Worm (Caenorhabditis elegans): ENCODE data around the gene CD4.11.

CD4.11 gene

DNA sequence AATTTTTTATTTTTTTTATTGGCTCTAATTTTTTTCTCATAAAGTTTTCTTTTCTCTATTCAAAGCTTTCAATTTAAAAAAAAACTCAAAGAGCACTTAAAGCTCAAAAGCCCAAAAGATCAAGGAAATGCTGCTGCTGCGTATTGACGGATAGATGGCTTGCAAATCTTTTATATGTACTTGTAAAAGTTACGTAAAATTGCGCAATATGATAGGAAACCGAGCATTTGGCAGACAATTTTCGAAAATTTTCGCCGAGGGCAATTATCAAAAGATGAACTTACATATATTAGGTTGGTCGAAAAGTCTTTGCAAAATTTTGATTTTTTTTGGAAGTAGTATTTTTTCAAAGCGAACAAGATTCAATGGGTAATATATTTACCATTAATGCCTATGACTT, 36.4 kb upstream of the CD4.11 start:
- TF ChIP-seq ceh-27 (GFP tag; optimal IDR thresholded peaks at IDR 0.05) (no peak), mel-28 (tag; optimal IDR thresholded peaks at IDR 0.05; ENCODE audit: borderline replicate concordance) (no peak)

DNA sequence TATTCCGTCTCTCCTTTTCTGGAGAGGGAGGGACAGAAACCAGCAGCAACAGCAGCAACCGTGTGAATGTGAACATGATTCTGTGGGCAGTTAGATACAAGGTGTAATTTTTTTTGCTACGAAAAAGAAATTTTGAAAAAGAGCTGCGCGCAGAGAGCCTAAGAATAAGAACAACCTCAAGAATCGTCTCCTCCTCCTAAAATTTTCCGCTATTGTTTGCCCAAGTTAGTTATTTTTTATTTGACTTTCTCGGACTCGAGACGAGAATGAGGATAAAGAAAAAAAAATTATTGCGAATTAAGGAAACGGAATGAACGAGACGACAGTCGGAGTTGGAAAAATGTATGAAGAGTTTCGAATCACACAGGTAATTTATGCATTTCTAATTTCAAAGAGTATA, 26.3 kb upstream of the CD4.11 start, which contains the start of gene glb-5:
Gene glb-5 (plus strand): TSS at position 301 of the 400 bp plus-strand sequence.
- TF ChIP-seq rpc-1 (optimal IDR thresholded peaks at IDR 0.05) (no peak), rpc-1 (tag; optimal IDR thresholded peaks at IDR 0.05) (no peak), hlh-26 (GFP tag; conservative IDR thresholded peaks at IDR 0.05) (no peak), somi-1 (GFP tag; optimal IDR thresholded peaks at IDR 0.05) (no peak), fkh-3 (tag; optimal IDR thresholded peaks at IDR 0.05) (no peak), B0336.3 (GFP tag; IDR thresholded peaks at IDR 0.05) (no peak), nfya-2 (GFP tag; IDR thresholded peaks at IDR 0.05) (no peak), C06A6.2 (GFP tag; conservative IDR thresholded peaks at IDR 0.05) (no peak), let-526 (GFP tag; IDR thresholded peaks at IDR 0.05) (no peak), ztf-18 (tag; optimal IDR thresholded peaks at IDR 0.05) (no peak), F39B2.1 (GFP tag; IDR thresholded peaks at IDR 0.05) (no peak), Y79H2A.3 (GFP tag; conservative IDR thresholded peaks at IDR 0.05) (no peak), nfya-1 (tag; optimal IDR thresholded peaks at IDR 0.05; ENCODE audit: borderline replicate concordance, insufficient read depth) (no peak), ceh-58 (GFP tag; IDR thresholded peaks at IDR 0.05) (no peak)

DNA sequence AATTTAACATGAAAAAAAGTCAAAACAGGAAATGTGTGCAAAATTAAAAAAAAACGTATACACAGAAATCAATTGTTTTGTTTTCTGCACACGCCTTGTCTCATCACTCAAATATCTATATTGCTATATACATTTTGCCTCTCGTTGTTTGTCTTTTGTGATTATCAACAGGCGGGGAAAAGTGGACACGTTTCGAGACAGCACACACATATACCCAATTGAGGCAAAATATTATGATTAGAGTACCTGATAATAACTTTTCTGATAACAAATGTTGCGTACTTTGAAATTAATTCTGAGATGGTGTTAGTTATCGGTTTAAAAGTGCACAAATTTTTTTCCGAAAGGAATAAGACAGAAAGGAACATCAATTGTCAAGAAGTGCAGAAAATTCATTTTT, 25.1 kb upstream of the CD4.11 start:
- TF ChIP-seq lin-54 (GFP tag; optimal IDR thresholded peaks at IDR 0.05) (no peak), dox-1 (GFP tag; IDR thresholded peaks at IDR 0.05) (no peak; the same call in 1 of the 2 replicates), ets-4 (GFP tag; optimal IDR thresholded peaks at IDR 0.05) (peak; percentile 80), snpc-4 (GFP tag; optimal IDR thresholded peaks at IDR 0.05) (no peak), snpc-4 (tag; optimal IDR thresholded peaks at IDR 0.05) (no peak), cebp-1 (GFP tag; IDR thresholded peaks at IDR 0.05) (no peak), cebp-1 (tag; optimal IDR thresholded peaks at IDR 0.05) (no peak), B0336.3 (GFP tag; IDR thresholded peaks at IDR 0.05) (no peak), ceh-79 (tag; optimal IDR thresholded peaks at IDR 0.05) (no peak), nhr-80 (tag; optimal IDR thresholded peaks at IDR 0.05) (peak; percentile 95), F57C9.4 (tag; optimal IDR thresholded peaks at IDR 0.05) (no peak), let-607 (tag; optimal IDR thresholded peaks at IDR 0.05) (peak; percentile 27 to 44), egrh-3 (GFP tag; IDR thresholded peaks at IDR 0.05) (no peak), ztf-3 (GFP tag; optimal IDR thresholded peaks at IDR 0.05) (no peak), ceh-27 (GFP tag; optimal IDR thresholded peaks at IDR 0.05) (no peak), snpc-1.3 (tag; optimal IDR thresholded peaks at IDR 0.05; ENCODE audit: insufficient read depth) (no peak), akir-1 (GFP tag; optimal IDR thresholded peaks at IDR 0.05) (no peak), ceh-58 (GFP tag; IDR thresholded peaks at IDR 0.05) (no peak), ztf-22 (GFP tag; optimal IDR thresholded peaks at IDR 0.05) (peak; percentile 2), pha-4 (tag; optimal IDR thresholded peaks at IDR 0.05) (peak; percentile 14), lin-26 (GFP tag; IDR thresholded peaks at IDR 0.05) (no peak), chd-7 (tag; optimal IDR thresholded peaks at IDR 0.05) (no peak), egl-44 (GFP tag; IDR thresholded peaks at IDR 0.05) (no peak), F55B11.4 (tag; optimal IDR thresholded peaks at IDR 0.05; ENCODE audit: borderline replicate concordance, insufficient read depth) (no peak)
